Worm (Caenorhabditis elegans) whole organism, L4 larva: Measurements from ENCODE around the gene atg-2.

Experiments
- F44E2.7 ChIP-seq: fragments of 200-800 bp; sonication (Bioruptor generic); IDR thresholded peaks from 2 replicates; pipeline ENCODE4 v2.1.2; 2022; ENCODE audit warnings: missing genetic modification characterization, missing compliant biosample characterization
- F49E8.2 ChIP-seq: sonication (generic microtip); optimal IDR thresholded peaks from 2 replicates; lab custom pipeline; 2016; ENCODE audit warnings: missing compliant biosample characterization, mild to moderate bottlenecking, missing genetic modification characterization, borderline replicate concordance
- T20F7.1 ChIP-seq: fragments of 200-800 bp; sonication (Bioruptor generic); optimal IDR thresholded peaks from 2 replicates; lab custom pipeline; 2018; ENCODE audit warnings: mild to moderate bottlenecking, missing genetic modification characterization, missing compliant biosample characterization
- Y75B8A.6 ChIP-seq: fragments of 200-800 bp; sonication (Bioruptor generic); IDR thresholded peaks from 2 replicates; pipeline ENCODE4 v1.3.6; 2022; ENCODE audit warnings: missing genetic modification reagents, missing genetic modification characterization, missing compliant biosample characterization
- aha-1 ChIP-seq: fragments of 150-350 bp; peaks from one replicate; lab custom pipeline; 2014; ENCODE audit warnings: missing biosample characterization, missing genetic modification characterization
- ceh-20 ChIP-seq: fragments of 200-800 bp; sonication (Bioruptor generic); IDR thresholded peaks from 2 replicates; pipeline ENCODE4 v1.3.6; 2022; ENCODE audit warnings: missing genetic modification reagents, missing genetic modification characterization, missing compliant biosample characterization
- ceh-62 ChIP-seq: sonication (generic microtip); optimal IDR thresholded peaks from 2 replicates; lab custom pipeline; 2017; ENCODE audit warnings: missing biosample characterization, missing genetic modification characterization
- ces-1 ChIP-seq: fragments of 150-350 bp; sonication (generic microtip); optimal IDR thresholded peaks from 4 replicates; lab custom pipeline; 2014; ENCODE audit warnings: missing biosample characterization, missing genetic modification reagents, missing genetic modification characterization
- ctbp-1 ChIP-seq: fragments of 200-800 bp; sonication (Bioruptor generic); IDR thresholded peaks from 2 replicates; pipeline ENCODE4 v1.3.6; 2022; ENCODE audit warnings: missing genetic modification reagents, missing genetic modification characterization, missing compliant biosample characterization
- daf-8 ChIP-seq: fragments of 200-800 bp; sonication (Bioruptor generic); IDR thresholded peaks from 2 replicates; pipeline ENCODE4 v1.3.6; 2022; ENCODE audit warnings: missing genetic modification characterization, missing compliant biosample characterization
- dpl-1 ChIP-seq: fragments of 150-350 bp; optimal IDR thresholded peaks from 2 replicates; lab custom pipeline; 2014; ENCODE audit warnings: missing biosample characterization, missing genetic modification reagents, missing genetic modification characterization
- egl-43 ChIP-seq: fragments of 200-800 bp; sonication (Bioruptor generic); IDR thresholded peaks from 2 replicates; pipeline ENCODE4 v1.3.6; 2022; ENCODE audit warnings: missing genetic modification reagents, missing genetic modification characterization, missing compliant biosample characterization
- fkh-10 ChIP-seq: fragments of 150-350 bp; optimal IDR thresholded peaks from 2 replicates; lab custom pipeline; 2014; ENCODE audit warnings: missing biosample characterization, missing genetic modification reagents, missing genetic modification characterization
- hmg-1.1 ChIP-seq: fragments of 200-800 bp; sonication (Bioruptor generic); IDR thresholded peaks from 2 replicates; pipeline ENCODE4 v1.3.6; 2022; ENCODE audit warnings: missing genetic modification reagents, missing genetic modification characterization, missing compliant biosample characterization
- jun-1 ChIP-seq: fragments of 150-350 bp; optimal IDR thresholded peaks from 2 replicates; lab custom pipeline; 2014; ENCODE audit warnings: missing biosample characterization, missing genetic modification reagents, missing genetic modification characterization
- lin-13 ChIP-seq: fragments of 150-350 bp; optimal IDR thresholded peaks from 2 replicates; lab custom pipeline; 2014; ENCODE audit warnings: missing biosample characterization, missing genetic modification reagents, missing genetic modification characterization
- lin-15B ChIP-seq: fragments of 150-350 bp; sonication (generic microtip); optimal IDR thresholded peaks from 3 replicates; lab custom pipeline; 2014; ENCODE audit warnings: missing biosample characterization, missing genetic modification characterization
- mdl-1 ChIP-seq, 2 experiments: fragments of 150-350 bp in 1 of 2; sonication (generic microtip) in 1 of 2; optimal IDR thresholded peaks; 2 replicates each; lab custom pipeline; 2014 to 2017; ENCODE audit warnings: missing biosample characterization in 2 of 2, missing genetic modification characterization in 2 of 2
- mes-2 ChIP-seq: sonication (generic microtip); optimal IDR thresholded peaks from 2 replicates; lab custom pipeline; 2016; ENCODE audit warnings: missing genotype, mild to moderate bottlenecking, missing genetic modification characterization, missing compliant biosample characterization; ENCODE audit not compliant: poor library complexity, severe bottlenecking
- mxl-2 ChIP-seq: fragments of 200-800 bp; sonication (Bioruptor generic); conservative IDR thresholded peaks from 2 replicates; pipeline ENCODE4 v1.3.6; 2022; ENCODE audit warnings: missing genetic modification reagents, missing genetic modification characterization, missing compliant biosample characterization
- nhr-10 ChIP-seq: fragments of 150-350 bp; optimal IDR thresholded peaks from 2 replicates; lab custom pipeline; 2014; ENCODE audit warnings: missing biosample characterization, missing genetic modification characterization
- nhr-111 ChIP-seq: fragments of 200-800 bp; sonication (Bioruptor generic); optimal IDR thresholded peaks from 2 replicates; lab custom pipeline; 2018; ENCODE audit warnings: mild to moderate bottlenecking, missing genetic modification characterization, missing compliant biosample characterization
- nhr-237 ChIP-seq: sonication (generic microtip); optimal IDR thresholded peaks from 2 replicates; lab custom pipeline; 2017; ENCODE audit warnings: missing biosample characterization, missing genetic modification characterization
- pha-4 ChIP-seq, 2 experiments: fragments of 150-350 bp in 1 of 2; fragments of 200-800 bp in 1 of 2; sonication (Bioruptor generic) in 1 of 2; IDR thresholded peaks in 1 of 2; optimal IDR thresholded peaks in 1 of 2; 2 replicates each; pipeline versions ENCODE4 v1.3.6 to Lab custom; 2014 to 2022; ENCODE audit warnings: missing genetic modification characterization in 2 of 2, missing genetic modification reagents in 2 of 2, missing biosample characterization in 1 of 2, missing compliant biosample characterization in 1 of 2
- sdz-12 ChIP-seq: fragments of 200-800 bp; sonication (Bioruptor generic); optimal IDR thresholded peaks from 2 replicates; lab custom pipeline; 2018; ENCODE audit warnings: mild to moderate bottlenecking, missing genetic modification characterization, missing compliant biosample characterization
- tra-1 ChIP-seq: fragments of 200-800 bp; sonication (Bioruptor generic); IDR thresholded peaks from 2 replicates; pipeline ENCODE4 v1.3.6; 2022; ENCODE audit warnings: missing genetic modification reagents, missing genetic modification characterization, missing compliant biosample characterization
- unc-130 ChIP-seq: sonication (generic microtip); optimal IDR thresholded peaks from 2 replicates; lab custom pipeline; 2016; ENCODE audit warnings: missing genetic modification reagents, missing genetic modification characterization, missing compliant biosample characterization
- unc-62 ChIP-seq, 3 experiments: fragments of 150-350 bp in 1 of 3; sonication (generic microtip); optimal IDR thresholded peaks in 2 of 3; peaks in 1 of 3; 1 replicate in 1 of 3; 2 replicates in 2 of 3; lab custom pipeline; 2014 to 2017; ENCODE audit warnings: missing biosample characterization in 3 of 3, missing genetic modification characterization in 3 of 3, missing genetic modification reagents in 3 of 3, missing genotype in 1 of 3

Gene atg-2

ce11 chrX:6856793-6857192 lies 50.2 kb downstream of the atg-2 start:
- TF ChIP-seq ceh-62 (tag; lab: Kevin White, UChicago) = no peak
- TF ChIP-seq ces-1 (GFP tag; lab: Kevin White, UChicago) = peak; percentile 91
- TF ChIP-seq unc-62 (GFP tag; optimal IDR thresholded peaks at IDR 0.05 in 1 of 2; lab: Kevin White, UChicago) = peak in 1 of 2 experiments; percentile 32
- no peak for TF ChIP-seq unc-62 (tag; optimal IDR thresholded peaks at IDR 0.05; lab: Kevin White, UChicago)
- TF ChIP-seq fkh-10 (GFP tag; lab: Kevin White, UChicago) = peak; percentile 16
- TF ChIP-seq mdl-1 (tag; optimal IDR thresholded peaks at IDR 0.05; lab: Kevin White, UChicago) = no peak
- TF ChIP-seq egl-43 (GFP tag; lab: Robert Waterston, UW) = no peak
- TF ChIP-seq hmg-1.1 = 0 out of 2 replicates have a peak, but pooled peaks have one; percentile 18
- peak; percentile 31; the same call in 1 of the 2 replicates for TF ChIP-seq ctbp-1 (GFP tag; lab: Robert Waterston, UW)

ce11 chrX:6861564-6861963 lies 55.0 kb downstream of the atg-2 start:
- TF ChIP-seq tra-1 (GFP tag; lab: Robert Waterston, UW) (no peak), nhr-237 (tag; lab: Kevin White, UChicago) (no peak), ceh-20 (GFP tag; lab: Robert Waterston, UW) (no peak), aha-1 (peak; percentile 79), unc-130 (GFP tag; lab: Kevin White, UChicago) (no peak), sdz-12 (no peak), lin-13 (GFP tag; lab: Kevin White, UChicago) (no peak), daf-8 (no peak), pha-4 (GFP tag; IDR thresholded peaks at IDR 0.05; lab: Robert Waterston, UW) (no peak), pha-4 (tag; optimal IDR thresholded peaks at IDR 0.05; lab: Kevin White, UChicago) (no peak), dpl-1 (GFP tag; lab: Kevin White, UChicago) (no peak), T20F7.1 (GFP tag; lab: Kevin White, UChicago) (no peak), lin-15B (tag; lab: Kevin White, UChicago) (no peak), Y75B8A.6 (no peak), unc-62 (GFP tag; optimal IDR thresholded peaks at IDR 0.05 in 1 of 2; lab: Kevin White, UChicago) (peak in 1 of 2 experiments; percentile 57), unc-62 (tag; optimal IDR thresholded peaks at IDR 0.05; lab: Kevin White, UChicago) (no peak), nhr-111 (GFP tag; lab: Kevin White, UChicago) (no peak), F44E2.7 (GFP tag; lab: Robert Waterston, UW) (no peak), mxl-2 (GFP tag; lab: Robert Waterston, UW) (no peak)

ce11 chrX:6863032-6863431 lies 56.5 kb downstream of the atg-2 start, which contains the start of gene nep-4:
nep-4 (minus strand) TSS chrX:6863424.
- TF ChIP-seq nhr-10 (tag; lab: Kevin White, UChicago) = no peak
- no peak for TF ChIP-seq jun-1 (tag; lab: Kevin White, UChicago)
- TF ChIP-seq aha-1 = peak; percentile 93

- TF ChIP-seq daf-8 (no peak), F49E8.2 (tag; lab: Kevin White, UChicago) (no peak), mes-2 (tag; lab: Kevin White, UChicago) (no peak), nhr-10 (tag; lab: Kevin White, UChicago) (no peak)
Observed at ce11 chrX:6865839-6866238, 59.3 kb downstream of the atg-2 start, which contains the start of gene odr-10. odr-10 (minus strand) TSS chrX:6865939.
